Fruit fly (Drosophila melanogaster): Measurements from ENCODE around the gene CG4199.
A peak's percentile ranks its signal among the peaks of the same experiment; 100 is the strongest.

Gene CG4199

DNA sequence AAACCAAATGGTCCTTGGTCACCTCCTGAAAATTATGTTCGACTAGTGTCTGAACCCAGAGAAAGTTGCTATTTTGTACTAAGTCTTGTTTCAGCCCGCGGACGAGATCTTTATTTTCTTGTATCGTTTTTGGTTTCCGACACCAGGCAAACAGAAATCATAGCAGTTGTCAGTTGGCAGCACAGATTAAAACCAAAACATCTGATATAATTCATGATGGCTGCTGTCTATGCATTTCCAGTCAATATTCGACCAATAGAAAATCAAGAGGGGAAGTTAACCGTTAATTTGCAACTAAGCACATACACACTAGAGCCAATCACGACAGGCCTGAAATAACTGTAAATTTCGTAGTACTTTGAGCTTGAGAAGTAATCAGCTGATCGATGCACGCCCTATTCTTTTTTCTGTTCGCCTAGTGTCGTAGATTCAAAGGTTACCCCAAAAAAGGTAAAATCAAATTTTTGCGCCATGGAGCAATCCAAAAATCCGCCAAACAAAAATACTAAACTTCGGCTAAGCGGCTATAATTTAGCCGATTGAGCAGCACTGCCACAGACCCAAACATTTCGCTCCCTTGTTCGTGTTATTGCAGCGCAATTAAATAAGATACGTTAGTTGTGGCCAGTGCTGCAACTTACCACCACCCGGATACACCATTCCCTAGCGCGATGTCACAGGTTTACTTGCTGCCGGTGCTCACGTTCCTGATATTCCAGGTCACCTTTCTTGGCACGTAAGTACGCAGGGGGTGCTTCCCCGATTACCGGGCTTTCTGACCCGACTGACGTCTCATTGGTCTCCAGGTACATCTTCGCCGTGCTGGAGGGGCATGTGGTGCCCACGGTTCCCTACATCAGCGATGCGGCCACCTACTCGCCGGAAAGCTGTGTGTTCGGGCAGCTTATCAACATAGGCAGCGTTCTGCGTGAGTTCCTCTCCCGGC lies 3.4 kb upstream of the CG4199 start, which contains the start of gene CG4025 (continued):
- TF ChIP-seq CG10209 (GFP tag; optimal IDR thresholded peaks at IDR 0.05) (no peak), Meics (GFP tag; optimal IDR thresholded peaks at IDR 0.05) (no peak), HHEX (GFP tag; optimal IDR thresholded peaks at IDR 0.05) (no peak), CG18764 (GFP tag; optimal IDR thresholded peaks at IDR 0.05) (no peak), ttk (GFP tag; IDR thresholded peaks at IDR 0.05) (no peak), CG9797 (GFP tag; optimal IDR thresholded peaks at IDR 0.05) (peak; percentile 45), cas (GFP tag; IDR thresholded peaks at IDR 0.05) (no peak), CG2875 (GFP tag; optimal IDR thresholded peaks at IDR 0.05) (no peak), Fer1 (GFP tag; optimal IDR thresholded peaks at IDR 0.05) (no peak), seq (GFP tag; IDR thresholded peaks at IDR 0.05) (no peak), CG4707 (GFP tag; optimal IDR thresholded peaks at IDR 0.05) (no peak), otp (GFP tag; IDR thresholded peaks at IDR 0.05) (no peak), CG18619 (GFP tag; optimal IDR thresholded peaks at IDR 0.05) (no peak), ro (GFP tag; IDR thresholded peaks at IDR 0.05) (no peak), Ets97D (GFP tag; optimal IDR thresholded peaks at IDR 0.05) (no peak), Hr3 (GFP tag; optimal IDR thresholded peaks at IDR 0.05) (no peak), Atf6 (GFP tag; IDR thresholded peaks at IDR 0.05) (no peak), Neu2 (GFP tag; optimal IDR thresholded peaks at IDR 0.05; ENCODE audit: borderline replicate concordance) (no peak), Awh (GFP tag; IDR thresholded peaks at IDR 0.05) (no peak), sug (tag; optimal IDR thresholded peaks at IDR 0.05) (peak; percentile 11), Nf-YC (tag; optimal IDR thresholded peaks at IDR 0.05) (peak; percentile 87), ftz-f1 (GFP tag; optimal IDR thresholded peaks at IDR 0.05) (no peak), trem (tag; optimal IDR thresholded peaks at IDR 0.05) (no peak), CG1024 (GFP tag; IDR thresholded peaks at IDR 0.05) (no peak), sc (optimal IDR thresholded peaks at IDR 0.05) (no peak), sc (GFP tag; optimal IDR thresholded peaks at IDR 0.05) (no peak), CG34376 (GFP tag; optimal IDR thresholded peaks at IDR 0.05) (peak; percentile 15), gfzf (GFP tag; optimal IDR thresholded peaks at IDR 0.05) (peak; percentile 40), HmgD (GFP tag; optimal IDR thresholded peaks at IDR 0.05) (no peak), Poxn (GFP tag; IDR thresholded peaks at IDR 0.05) (no peak), btn (GFP tag; optimal IDR thresholded peaks at IDR 0.05) (no peak), onecut (GFP tag; IDR thresholded peaks at IDR 0.05) (no peak), insv (GFP tag; optimal IDR thresholded peaks at IDR 0.05) (no peak), CG31441 (GFP tag; IDR thresholded peaks at IDR 0.05) (no peak), Ravus (GFP tag; IDR thresholded peaks at IDR 0.05) (no peak), BtbVII (GFP tag; optimal IDR thresholded peaks at IDR 0.05) (no peak), fd96Cb (tag; optimal IDR thresholded peaks at IDR 0.05) (no peak), CG9932 (GFP tag; IDR thresholded peaks at IDR 0.05) (no peak), CG15479 (GFP tag; optimal IDR thresholded peaks at IDR 0.05) (no peak), corto (GFP tag; optimal IDR thresholded peaks at IDR 0.05) (no peak), CG8924 (tag; optimal IDR thresholded peaks at IDR 0.05) (no peak), CG1529 (GFP tag; optimal IDR thresholded peaks at IDR 0.05) (no peak), CG3838 (GFP tag; optimal IDR thresholded peaks at IDR 0.05) (no peak), nerfin-1 (tag; optimal IDR thresholded peaks at IDR 0.05) (no peak), wek (GFP tag; optimal IDR thresholded peaks at IDR 0.05) (peak; percentile 46), CG9727 (GFP tag; optimal IDR thresholded peaks at IDR 0.05) (no peak), Dp (GFP tag; optimal IDR thresholded peaks at IDR 0.05) (peak; percentile 74), CG10274 (GFP tag; optimal IDR thresholded peaks at IDR 0.05) (no peak), B-H1 (GFP tag; IDR thresholded peaks at IDR 0.05) (no peak), pzg (GFP tag; optimal IDR thresholded peaks at IDR 0.05) (peak; percentile 34)

All from whole organism, embryonic.